Worm (Caenorhabditis elegans): ENCODE results near the gene srx-41.

srx-41 gene

DNA sequence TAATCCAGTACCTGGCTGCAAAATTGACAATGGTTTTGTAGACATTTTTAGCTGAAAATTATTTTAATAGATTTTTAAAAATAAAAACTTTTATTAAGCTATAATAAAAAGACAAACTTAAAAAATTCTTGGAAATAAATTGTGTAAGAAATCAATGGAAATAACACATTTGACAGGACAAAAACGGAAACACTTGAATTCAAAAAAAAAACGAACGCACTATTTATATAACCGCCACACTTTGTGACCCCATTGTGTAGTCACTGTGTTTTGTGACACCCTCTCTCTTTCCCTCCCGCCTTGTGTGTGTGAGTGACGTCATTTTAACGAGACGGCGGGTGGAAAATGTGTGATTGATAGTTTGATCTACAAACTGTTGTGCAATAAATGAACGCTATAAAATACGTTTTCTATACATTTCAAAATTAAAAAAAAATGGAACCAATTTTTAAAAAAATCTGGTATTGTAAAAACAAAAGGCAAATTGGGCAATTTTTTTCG, 7.3 kb upstream of the srx-41 start, which contains the start of gene F59B1.8 (continued):
- no peak for TF ChIP-seq egl-18 (GFP tag; IDR thresholded peaks at IDR 0.05)
- no peak for TF ChIP-seq bed-1 (GFP tag; IDR thresholded peaks at IDR 0.05)
- peak; percentile 99 for TF ChIP-seq atf-7 (tag; optimal IDR thresholded peaks at IDR 0.05)
- no peak for TF ChIP-seq pha-4 (tag; optimal IDR thresholded peaks at IDR 0.05)
- TF ChIP-seq hlh-26 (GFP tag; conservative IDR thresholded peaks at IDR 0.05) = no peak
- TF ChIP-seq snpc-1.1 (tag; optimal IDR thresholded peaks at IDR 0.05; ENCODE audit: insufficient read depth) = no peak
- TF ChIP-seq mcd-1 (GFP tag; IDR thresholded peaks at IDR 0.05) = no peak
- 0 out of 2 replicates have a peak, but pooled peaks have one; percentile 20 for TF ChIP-seq B0336.3 (GFP tag; IDR thresholded peaks at IDR 0.05)
- TF ChIP-seq F57C9.4 (tag; optimal IDR thresholded peaks at IDR 0.05) = no peak
- 0 out of 2 replicates have a peak, but pooled peaks have one; percentile 14 for TF ChIP-seq nfyb-1 (GFP tag; IDR thresholded peaks at IDR 0.05)
- TF ChIP-seq dox-1 (GFP tag; IDR thresholded peaks at IDR 0.05) = peak; percentile 49; the same call in 1 of the 2 replicates
- TF ChIP-seq let-526 (GFP tag; IDR thresholded peaks at IDR 0.05) = 0 out of 2 replicates have a peak, but pooled peaks have one; percentile 9
- no peak for TF ChIP-seq snpc-3.4 (tag; optimal IDR thresholded peaks at IDR 0.05)
- peak; percentile 92 for TF ChIP-seq unc-62 (GFP tag; optimal IDR thresholded peaks at IDR 0.05)
- no peak for TF ChIP-seq F55B11.4 (tag; optimal IDR thresholded peaks at IDR 0.05; ENCODE audit: borderline replicate concordance, insufficient read depth)
- peak; percentile 47; the same call in 1 of the 2 replicates for TF ChIP-seq cebp-1 (GFP tag; IDR thresholded peaks at IDR 0.05)
- peak; percentile 74 for TF ChIP-seq cebp-1 (tag; optimal IDR thresholded peaks at IDR 0.05)
- no peak for TF ChIP-seq rec-8 (tag; optimal IDR thresholded peaks at IDR 0.05)
- no peak for TF ChIP-seq somi-1 (GFP tag; optimal IDR thresholded peaks at IDR 0.05)
- no peak for TF ChIP-seq mxl-1 (tag; optimal IDR thresholded peaks at IDR 0.05)
- no peak for TF ChIP-seq Y56A3A.18 (GFP tag; IDR thresholded peaks at IDR 0.05)
- TF ChIP-seq nhr-90 (tag; optimal IDR thresholded peaks at IDR 0.05) = peak; percentile 23
- peak; percentile 14 for TF ChIP-seq attf-5 (GFP tag; optimal IDR thresholded peaks at IDR 0.05)
- TF ChIP-seq ztf-22 (GFP tag; optimal IDR thresholded peaks at IDR 0.05) = peak; percentile 45
- TF ChIP-seq die-1 (tag; optimal IDR thresholded peaks at IDR 0.05) = no peak
- no peak for TF ChIP-seq cebp-2 (GFP tag; IDR thresholded peaks at IDR 0.05)
- TF ChIP-seq F49E8.2 (tag; optimal IDR thresholded peaks at IDR 0.05; ENCODE audit: insufficient read depth) = no peak
- TF ChIP-seq ztf-26 (tag; optimal IDR thresholded peaks at IDR 0.05) = no peak
- peak; percentile 8 for TF ChIP-seq efl-1 (GFP tag; optimal IDR thresholded peaks at IDR 0.05)
- TF ChIP-seq lin-35 (GFP tag; optimal IDR thresholded peaks at IDR 0.05) = no peak
- peak in 1 of 2 experiments; percentile 23 for TF ChIP-seq let-607 (tag; optimal IDR thresholded peaks at IDR 0.05)
- no peak for TF ChIP-seq ztf-25 (GFP tag; IDR thresholded peaks at IDR 0.05)
- no peak for TF ChIP-seq attf-3 (GFP tag; conservative IDR thresholded peaks at IDR 0.05)
- peak; percentile 56 for TF ChIP-seq tbp1 (GFP tag; optimal IDR thresholded peaks at IDR 0.05)

DNA sequence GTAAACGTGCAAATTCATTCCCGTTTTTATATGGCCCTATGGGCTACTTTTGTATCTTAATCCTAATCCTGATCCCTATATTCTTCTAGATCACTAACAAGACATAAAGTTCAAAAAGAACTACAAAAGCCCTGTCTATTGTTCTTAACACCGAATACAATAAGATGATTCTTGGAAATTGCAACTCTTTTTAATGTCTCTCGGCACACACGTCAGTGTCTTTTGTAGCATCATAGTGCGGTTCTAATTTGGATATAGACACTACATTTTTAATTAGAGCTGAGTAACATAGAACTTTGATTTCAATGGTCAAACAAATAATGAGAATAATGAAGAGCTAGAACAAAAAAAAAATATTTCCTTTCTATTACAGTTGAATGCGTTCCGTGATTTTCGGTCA, 2.9 kb upstream of the srx-41 start:
- TF ChIP-seq somi-1 (GFP tag; optimal IDR thresholded peaks at IDR 0.05) = no peak
- no peak for TF ChIP-seq pha-4 (tag; optimal IDR thresholded peaks at IDR 0.05)
- TF ChIP-seq tbp1 (GFP tag; optimal IDR thresholded peaks at IDR 0.05) = no peak
- no peak for TF ChIP-seq nhr-80 (tag; optimal IDR thresholded peaks at IDR 0.05)
- no peak for TF ChIP-seq dox-1 (GFP tag; IDR thresholded peaks at IDR 0.05)
- no peak for TF ChIP-seq lin-54 (GFP tag; optimal IDR thresholded peaks at IDR 0.05)
- no peak for TF ChIP-seq let-526 (GFP tag; IDR thresholded peaks at IDR 0.05)
- TF ChIP-seq T07F8.4 (tag; optimal IDR thresholded peaks at IDR 0.05) = no peak
- no peak for TF ChIP-seq madf-6 (GFP tag; IDR thresholded peaks at IDR 0.05)
- TF ChIP-seq Y53F4B.3 (GFP tag; IDR thresholded peaks at IDR 0.05) = no peak
- TF ChIP-seq tlf-1 (GFP tag; optimal IDR thresholded peaks at IDR 0.05) = no peak
- TF ChIP-seq ztf-25 (GFP tag; IDR thresholded peaks at IDR 0.05) = no peak
- TF ChIP-seq Y79H2A.3 (GFP tag; conservative IDR thresholded peaks at IDR 0.05) = no peak
- no peak for TF ChIP-seq B0019.2 (GFP tag; conservative IDR thresholded peaks at IDR 0.05)
- no peak for TF ChIP-seq aptf-3 (GFP tag; IDR thresholded peaks at IDR 0.05)

Data from whole organism, young adult.